Fruit fly (Drosophila melanogaster): ENCODE results near the gene Catsup.

dm6 chr2L:19071713-19072112 is 30.1 kb downstream of the Catsup start:
- TF ChIP-seq CG9948 (tag; optimal IDR thresholded peaks at IDR 0.05) (no peak), CG13204 (GFP tag; optimal IDR thresholded peaks at IDR 0.05) (no peak), rn (GFP tag; IDR thresholded peaks at IDR 0.05) (no peak), Pif1A (GFP tag; optimal IDR thresholded peaks at IDR 0.05) (no peak), fd96Ca (GFP tag; IDR thresholded peaks at IDR 0.05) (no peak), gl (tag; optimal IDR thresholded peaks at IDR 0.05) (no peak), Snoo (tag; optimal IDR thresholded peaks at IDR 0.05) (no peak), Ets98B (GFP tag; IDR thresholded peaks at IDR 0.05) (no peak), CG4496 (GFP tag; IDR thresholded peaks at IDR 0.05) (no peak)
